Fruit fly (Drosophila melanogaster) whole organism, wandering third instar larva: ENCODE results near the gene CG5645.

Experiments
- CG32264 ChIP-seq: fragments of 200-800 bp; sonication (Bioruptor generic); optimal IDR thresholded peaks from 2 replicates; lab custom pipeline; 2016; ENCODE audit warnings: missing biosample characterization, missing genetic modification characterization
- CG9705 ChIP-seq: fragments of 200-800 bp; sonication (Bioruptor generic); optimal IDR thresholded peaks from 2 replicates; lab custom pipeline; 2018; ENCODE audit warnings: missing biosample characterization, mild to moderate bottlenecking, missing genetic modification characterization
- CrebA ChIP-seq: fragments of 200-800 bp; sonication (Bioruptor generic); optimal IDR thresholded peaks from 2 replicates; lab custom pipeline; 2016; ENCODE audit warnings: missing biosample characterization, mild to moderate bottlenecking, missing genetic modification characterization, borderline replicate concordance
- Dfd ChIP-seq: fragments of >200 bp; optimal IDR thresholded peaks from 2 replicates; lab custom pipeline; 2017; ENCODE audit warnings: missing biosample characterization, missing genetic modification characterization
- Dif ChIP-seq: fragments of 200-275, 200-300 bp; sonication (Bioruptor generic); optimal IDR thresholded peaks from 2 replicates; lab custom pipeline; 2018; ENCODE audit warnings: missing biosample characterization, missing genetic modification characterization; ENCODE audit not compliant: partially characterized antibody
- HLH106 ChIP-seq: fragments of 200-800 bp; optimal IDR thresholded peaks from 3 replicates; lab custom pipeline; 2019; ENCODE audit warnings: missing biosample characterization, mild to moderate bottlenecking, missing genetic modification characterization, moderate library complexity
- Hnf4 ChIP-seq: fragments of 200-800 bp; sonication (Bioruptor generic); optimal IDR thresholded peaks from 2 replicates; lab custom pipeline; 2016; ENCODE audit warnings: missing biosample characterization, mild to moderate bottlenecking, missing genetic modification characterization
- Hr78 ChIP-seq: fragments of >200 bp; optimal IDR thresholded peaks from 2 replicates; lab custom pipeline; 2017; ENCODE audit warnings: missing biosample characterization, missing genetic modification characterization
- Mio ChIP-seq: sonication (Bioruptor generic); optimal IDR thresholded peaks from 2 replicates; lab custom pipeline; 2016; ENCODE audit warnings: missing biosample characterization, missing genetic modification characterization
- Myc ChIP-seq: fragments of >200 bp; optimal IDR thresholded peaks from 2 replicates; lab custom pipeline; 2017
- N ChIP-seq: fragments of >200 bp; optimal IDR thresholded peaks from 2 replicates; lab custom pipeline; 2018; ENCODE audit warnings: missing biosample characterization, missing external identifiers, missing genetic modification characterization
- OdsH ChIP-seq: fragments of 200-800 bp; sonication (Bioruptor generic); optimal IDR thresholded peaks from 2 replicates; lab custom pipeline; 2016; ENCODE audit warnings: missing biosample characterization, mild to moderate bottlenecking, missing genetic modification characterization
- Rel ChIP-seq, 2 experiments: fragments of 200-800 bp; sonication (Bioruptor generic) in 1 of 2; optimal IDR thresholded peaks; 2 replicates in 1 of 2; 3 replicates in 1 of 2; lab custom pipeline; 2016 to 2019; ENCODE audit warnings: mild to moderate bottlenecking in 2 of 2, missing biosample characterization in 2 of 2, missing genetic modification characterization in 2 of 2, moderate library complexity in 1 of 2
- Sp1 ChIP-seq: fragments of 200-800 bp; sonication (Bioruptor generic); optimal IDR thresholded peaks from 3 replicates; lab custom pipeline; 2019; ENCODE audit warnings: missing biosample characterization, mild to moderate bottlenecking, missing genetic modification characterization, moderate library complexity
- Vsx2 ChIP-seq: fragments of 200-300, 225-300 bp; sonication (Bioruptor generic); optimal IDR thresholded peaks from 2 replicates; lab custom pipeline; 2018; ENCODE audit warnings: missing biosample characterization, missing genetic modification characterization; ENCODE audit not compliant: partially characterized antibody
- br ChIP-seq: fragments of 200-800 bp; sonication (Bioruptor generic); optimal IDR thresholded peaks from 2 replicates; lab custom pipeline; 2016; ENCODE audit warnings: missing biosample characterization, missing genetic modification characterization
- brk ChIP-seq: fragments of 200-800 bp; sonication (Bioruptor generic); optimal IDR thresholded peaks from 2 replicates; lab custom pipeline; 2016; ENCODE audit warnings: missing biosample characterization, mild to moderate bottlenecking, missing genetic modification characterization
- dl ChIP-seq, 2 experiments: fragments of 175-275, 200-275 bp in 1 of 2; fragments of 200-275 bp in 1 of 2; sonication (Bioruptor generic); optimal IDR thresholded peaks; lab custom pipeline; 2018; ENCODE audit warnings: mild to moderate bottlenecking in 2 of 2, missing biosample characterization in 2 of 2, missing genetic modification characterization in 2 of 2, moderate library complexity in 2 of 2; ENCODE audit not compliant: partially characterized antibody in 2 of 2, insufficient read depth in 1 of 2
- dmrt93B ChIP-seq: fragments of 200-800 bp; sonication (Bioruptor generic); optimal IDR thresholded peaks from 2 replicates; lab custom pipeline; 2018; ENCODE audit warnings: missing biosample characterization, mild to moderate bottlenecking, missing genetic modification characterization
- dsf ChIP-seq: sonication (Bioruptor generic); optimal IDR thresholded peaks from 2 replicates; lab custom pipeline; 2016; ENCODE audit warnings: missing biosample characterization, missing genetic modification characterization, borderline replicate concordance
- ey ChIP-seq: fragments of 200-800 bp; sonication (Bioruptor generic); optimal IDR thresholded peaks from 2 replicates; lab custom pipeline; 2016; ENCODE audit warnings: missing biosample characterization, missing genetic modification characterization
- foxo ChIP-seq, 2 experiments: fragments of 200-800 bp; sonication (Bioruptor generic); optimal IDR thresholded peaks; 2 replicates in 1 of 2; 3 replicates in 1 of 2; lab custom pipeline; 2016 to 2017; ENCODE audit warnings: missing biosample characterization in 2 of 2, missing genetic modification characterization in 2 of 2
- fru ChIP-seq: fragments of 200-800 bp; sonication (Bioruptor generic); optimal IDR thresholded peaks from 3 replicates; lab custom pipeline; 2016; ENCODE audit warnings: missing biosample characterization, mild to moderate bottlenecking, missing genetic modification characterization
- h ChIP-seq: fragments of 200-800 bp; sonication (Bioruptor generic); optimal IDR thresholded peaks from 3 replicates; lab custom pipeline; 2016; ENCODE audit warnings: missing biosample characterization, mild to moderate bottlenecking, missing genetic modification characterization
- lola ChIP-seq: fragments of >200 bp; optimal IDR thresholded peaks from 2 replicates; lab custom pipeline; 2017; ENCODE audit warnings: missing biosample characterization, missing genetic modification characterization
- pan ChIP-seq: fragments of >200 bp; optimal IDR thresholded peaks from 2 replicates; lab custom pipeline; 2017
- psq ChIP-seq: fragments of 200-800 bp; sonication (Bioruptor generic); optimal IDR thresholded peaks from 3 replicates; lab custom pipeline; 2017; ENCODE audit warnings: missing biosample characterization, mild to moderate bottlenecking, missing genetic modification characterization, moderate library complexity
- rgr ChIP-seq: fragments of 200-800 bp; sonication (Bioruptor generic); optimal IDR thresholded peaks from 3 replicates; lab custom pipeline; 2016; ENCODE audit warnings: missing biosample characterization, mild to moderate bottlenecking, missing genetic modification characterization
- sage ChIP-seq: fragments of 200-800 bp; sonication (Bioruptor generic); optimal IDR thresholded peaks from 2 replicates; lab custom pipeline; 2016; ENCODE audit warnings: missing biosample characterization, mild to moderate bottlenecking, missing genetic modification characterization
- sv ChIP-seq: fragments of 200-800 bp; sonication (Bioruptor generic); optimal IDR thresholded peaks from 3 replicates; lab custom pipeline; 2016; ENCODE audit warnings: missing biosample characterization, missing genetic modification characterization
- tai ChIP-seq: sonication (Bioruptor generic); optimal IDR thresholded peaks from 2 replicates; lab custom pipeline; 2016; ENCODE audit warnings: missing biosample characterization, missing genetic modification characterization
- usp ChIP-seq: fragments of >200 bp; optimal IDR thresholded peaks from 2 replicates; lab custom pipeline; 2017; ENCODE audit warnings: missing biosample characterization, missing genetic modification characterization
- woc ChIP-seq: sonication (Bioruptor generic); optimal IDR thresholded peaks from 2 replicates; lab custom pipeline; 2016; ENCODE audit warnings: missing biosample characterization, mild to moderate bottlenecking, missing genetic modification characterization

The CG5645 gene

dm6 chr3L:12096799-12097662, 39.5 kb downstream of the CG5645 start:
- TF ChIP-seq Hnf4 (GFP tag; lab: Kevin White, UChicago) (no peak), lola (GFP tag; lab: Kevin White, UChicago) (no peak), Myc (lab: Kevin White, UChicago) (no peak), foxo (GFP tag; optimal IDR thresholded peaks at IDR 0.05; lab: Kevin White, UChicago) (peak in 1 of 2 experiments; percentile 68), usp (GFP tag; lab: Kevin White, UChicago) (no peak), Hr78 (GFP tag; lab: Kevin White, UChicago) (no peak), br (GFP tag; lab: Kevin White, UChicago) (peak; percentile 13), Mio (GFP tag; lab: Kevin White, UChicago) (no peak), rgr (peak; percentile 62), N (no peak), CrebA (no peak), Sp1 (GFP tag; lab: Kevin White, UChicago) (peak; percentile 83), dmrt93B (GFP tag; lab: Kevin White, UChicago) (no peak), OdsH (GFP tag; lab: Kevin White, UChicago) (peak; percentile 39), brk (GFP tag; lab: Kevin White, UChicago) (no peak), pan (no peak), tai (GFP tag; lab: Kevin White, UChicago) (no peak), CG9705 (GFP tag; lab: Kevin White, UChicago) (no peak), woc (GFP tag; lab: Kevin White, UChicago) (peak; percentile 42), HLH106 (tag; lab: Kevin White, UChicago) (peak; percentile 74), Dif (GFP tag; lab: Kevin White, UChicago) (no peak), Dfd (GFP tag; lab: Kevin White, UChicago) (no peak), ey (peak; percentile 21), dsf (GFP tag; lab: Kevin White, UChicago) (no peak), sv (GFP tag; lab: Kevin White, UChicago) (no peak), fru (GFP tag; lab: Kevin White, UChicago) (peak; percentile 60), psq (GFP tag; lab: Kevin White, UChicago) (peak; percentile 60), Vsx2 (no peak), sage (no peak), h (GFP tag; lab: Kevin White, UChicago) (peak; percentile 46), dl (GFP tag; optimal IDR thresholded peaks at IDR 0.05; lab: Kevin White, UChicago; ENCODE audit: insufficient read depth in 1 of 2, partially characterized antibody in 2 of 2) (no peak), Rel (GFP tag; optimal IDR thresholded peaks at IDR 0.05; lab: Kevin White, UChicago) (no peak), Rel (tag; optimal IDR thresholded peaks at IDR 0.05; lab: Kevin White, UChicago) (peak; percentile 0), CG32264 (GFP tag; lab: Kevin White, UChicago) (no peak)

DNA sequence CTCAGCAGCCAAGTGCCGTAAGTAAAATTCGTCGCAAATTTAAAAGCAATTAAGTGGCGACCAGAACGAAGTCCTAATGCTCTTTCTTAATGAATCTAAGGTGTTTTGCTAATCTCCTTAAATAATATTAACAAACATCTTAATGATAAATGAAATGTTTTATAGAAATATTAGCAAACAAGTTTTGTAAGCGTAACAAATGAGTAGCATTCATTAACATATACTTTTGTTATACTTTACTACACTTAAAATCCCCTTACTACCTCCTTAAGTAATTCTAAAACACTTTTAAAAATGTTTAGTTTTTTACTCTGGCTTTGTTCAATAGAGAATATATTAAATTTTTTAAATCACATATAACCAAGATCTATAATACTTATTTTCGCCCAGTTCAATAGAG, 40.5 kb downstream of the CG5645 start:
- TF ChIP-seq sage (no peak), h (GFP tag; lab: Kevin White, UChicago) (peak; percentile 2), woc (GFP tag; lab: Kevin White, UChicago) (peak; percentile 16), OdsH (GFP tag; lab: Kevin White, UChicago) (no peak), foxo (GFP tag; optimal IDR thresholded peaks at IDR 0.05; lab: Kevin White, UChicago) (peak in 1 of 2 experiments; percentile 14), sv (GFP tag; lab: Kevin White, UChicago) (no peak), ey (peak; percentile 10), Vsx2 (no peak)

dm6 chr3L:12092860-12093359, 43.6 kb downstream of the CG5645 start:
- TF ChIP-seq Hr78 (GFP tag; lab: Kevin White, UChicago) (no peak), usp (GFP tag; lab: Kevin White, UChicago) (no peak)
